Worm (Caenorhabditis elegans): ENCODE results near the gene tbc-11.

tbc-11 gene

ce11 chrX:912990-913389 is 11.8 kb upstream of the tbc-11 start, which contains the start of gene F35H12.6:
TSS of gene F35H12.6 (plus strand) at chrX:913290.
- TF ChIP-seq ztf-7 (tag; optimal IDR thresholded peaks at IDR 0.05): no peak
- TF ChIP-seq mdl-1 (tag; optimal IDR thresholded peaks at IDR 0.05): no peak
- no peak for TF ChIP-seq vab-7 (GFP tag; IDR thresholded peaks at IDR 0.05)
- TF ChIP-seq zag-1 (tag; optimal IDR thresholded peaks at IDR 0.05): no peak
- no peak for TF ChIP-seq tra-1 (GFP tag; IDR thresholded peaks at IDR 0.05)
- TF ChIP-seq ceh-62 (tag; optimal IDR thresholded peaks at IDR 0.05): no peak
- TF ChIP-seq lin-13 (GFP tag; optimal IDR thresholded peaks at IDR 0.05): no peak
- no peak for TF ChIP-seq lin-15B (tag; optimal IDR thresholded peaks at IDR 0.05)

DNA sequence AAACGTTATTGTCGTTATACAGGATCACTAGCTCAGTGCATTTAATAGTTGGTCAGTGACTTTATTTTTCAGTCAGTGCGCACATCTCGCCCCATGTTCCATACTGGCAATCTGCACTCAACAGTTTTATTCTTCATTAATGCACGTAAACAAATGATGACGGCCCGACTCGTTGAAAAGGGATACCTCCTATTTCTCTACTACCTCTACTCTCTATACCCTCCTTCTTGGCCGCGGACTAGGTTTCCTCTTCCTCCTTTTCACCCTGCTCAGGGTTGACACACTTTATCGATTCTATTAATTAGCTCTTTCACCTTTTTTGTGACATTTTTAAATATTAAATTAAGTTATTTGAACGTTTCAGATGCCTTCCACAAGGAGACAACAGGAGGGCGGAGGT is 9.2 kb upstream of the tbc-11 start, which contains the start of gene sel-12:
Gene sel-12 (plus strand): TSS at position 358 of the 400 bp plus-strand sequence.
- TF ChIP-seq ctbp-1 (GFP tag; IDR thresholded peaks at IDR 0.05) (no peak), aha-1 (tag) (peak; percentile 99), mep-1 (tag; optimal IDR thresholded peaks at IDR 0.05) (no peak), lsy-2 (tag; optimal IDR thresholded peaks at IDR 0.05) (peak in 1 of 2 experiments; percentile 25), lin-39 (tag; optimal IDR thresholded peaks at IDR 0.05) (no peak), skn-1 (tag; optimal IDR thresholded peaks at IDR 0.05) (no peak), ZK546.5 (tag; optimal IDR thresholded peaks at IDR 0.05) (no peak), dpl-1 (GFP tag; optimal IDR thresholded peaks at IDR 0.05) (no peak), ztf-7 (tag; optimal IDR thresholded peaks at IDR 0.05) (no peak), saeg-2 (GFP tag; IDR thresholded peaks at IDR 0.05) (no peak), hif-1 (tag; optimal IDR thresholded peaks at IDR 0.05) (peak in 1 of 2 experiments; percentile 87), rbr-2 (tag; optimal IDR thresholded peaks at IDR 0.05) (peak; percentile 4), nhr-10 (tag; optimal IDR thresholded peaks at IDR 0.05) (no peak), pqm-1 (tag; optimal IDR thresholded peaks at IDR 0.05) (no peak), daf-16 (GFP tag; optimal IDR thresholded peaks at IDR 0.05) (no peak), daf-16 (tag; optimal IDR thresholded peaks at IDR 0.05) (peak; percentile 31), hlh-30 (tag; optimal IDR thresholded peaks at IDR 0.05; ENCODE audit: insufficient read depth) (peak; percentile 8), T26A8.4 (GFP tag; IDR thresholded peaks at IDR 0.05) (no peak), hlh-11 (tag; optimal IDR thresholded peaks at IDR 0.05) (no peak), daf-19 (GFP tag; conservative IDR thresholded peaks at IDR 0.05) (no peak), unc-62 (GFP tag; optimal IDR thresholded peaks at IDR 0.05 in 1 of 2) (peak in 1 of 2 experiments; percentile 91), unc-62 (tag; optimal IDR thresholded peaks at IDR 0.05) (no peak), ceh-62 (tag; optimal IDR thresholded peaks at IDR 0.05) (no peak), daf-8 (GFP tag; IDR thresholded peaks at IDR 0.05) (no peak), F49E8.2 (tag; optimal IDR thresholded peaks at IDR 0.05; ENCODE audit: borderline replicate concordance) (no peak)

DNA sequence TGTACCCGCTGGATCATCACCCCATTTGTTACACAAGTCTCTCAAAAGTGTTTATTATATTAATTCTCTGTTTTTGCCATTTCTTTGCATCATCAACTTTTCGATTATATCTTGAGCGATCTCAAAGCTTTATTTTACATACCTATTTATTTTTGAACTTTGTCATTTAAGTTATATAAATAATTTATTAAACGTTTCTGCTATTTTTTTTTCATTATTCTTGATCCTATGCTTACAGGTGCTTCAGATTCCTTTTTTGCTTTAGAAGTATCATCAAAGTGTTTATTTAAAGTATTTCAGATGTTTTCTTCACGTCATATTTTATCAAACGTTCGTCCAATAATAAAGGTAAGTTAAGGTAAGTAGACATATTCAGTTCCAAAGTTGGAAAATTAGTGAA is 6.7 kb upstream of the tbc-11 start, which contains the start of gene F35H12.5:
Gene F35H12.5 (plus strand): TSS at position 301 of the 400 bp plus-strand sequence.
- TF ChIP-seq ZK337.2 (GFP tag; IDR thresholded peaks at IDR 0.05): no peak

DNA sequence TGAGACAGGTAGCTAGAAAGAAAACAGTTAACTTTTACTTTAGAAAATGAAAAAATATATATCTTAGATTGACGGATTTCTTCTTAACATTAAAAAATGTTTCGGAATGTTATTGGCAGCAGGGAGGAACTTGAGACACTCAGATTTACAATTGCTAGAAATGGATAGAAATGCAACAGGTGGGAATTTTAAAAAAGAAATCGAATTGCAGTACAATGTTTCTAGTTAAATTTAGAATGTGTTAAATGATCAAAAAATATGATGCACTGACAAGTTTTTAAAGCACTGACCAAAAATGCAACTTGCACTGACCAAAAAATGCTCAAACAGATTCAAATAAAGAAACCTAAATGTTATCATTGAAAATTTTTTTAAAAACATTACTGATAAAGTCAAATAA is 1.4 kb downstream of the tbc-11 start:
- TF ChIP-seq php-3 (GFP tag; IDR thresholded peaks at IDR 0.05): no peak
- peak in 1 of 2 experiments; percentile 91 for TF ChIP-seq unc-62 (GFP tag; optimal IDR thresholded peaks at IDR 0.05 in 1 of 2)
- no peak for TF ChIP-seq unc-62 (tag; optimal IDR thresholded peaks at IDR 0.05)
- no peak for TF ChIP-seq nhr-10 (tag; optimal IDR thresholded peaks at IDR 0.05)
- no peak for TF ChIP-seq snpc-1.2 (GFP tag; IDR thresholded peaks at IDR 0.05)

DNA sequence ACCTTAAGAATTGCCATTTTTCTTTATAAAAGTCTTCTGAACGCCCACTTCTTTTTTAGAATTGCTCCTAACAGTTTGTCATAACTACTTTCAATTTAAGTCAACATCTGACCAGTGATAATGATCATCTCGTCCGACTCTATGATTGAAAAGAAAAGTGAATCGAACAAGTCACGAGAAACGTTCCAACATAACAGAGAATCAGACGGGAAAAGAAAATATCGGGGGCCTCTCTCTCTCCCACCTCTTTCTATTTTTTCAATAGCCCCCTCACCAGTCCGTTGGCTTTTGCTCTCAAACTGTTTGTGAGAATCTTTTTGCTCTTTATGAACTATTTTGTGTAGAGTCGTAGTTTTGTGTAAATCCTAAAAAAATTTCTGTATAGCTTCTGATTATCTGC is 2.9 kb downstream of the tbc-11 start:
- TF ChIP-seq aly-2 (tag; optimal IDR thresholded peaks at IDR 0.05) (no peak), ceh-28 (tag; optimal IDR thresholded peaks at IDR 0.05) (no peak), daf-8 (GFP tag; IDR thresholded peaks at IDR 0.05) (no peak), mdl-1 (tag; optimal IDR thresholded peaks at IDR 0.05) (no peak), nhr-102 (tag; optimal IDR thresholded peaks at IDR 0.05) (no peak), hlh-30 (tag; optimal IDR thresholded peaks at IDR 0.05; ENCODE audit: insufficient read depth) (peak; percentile 76), mep-1 (tag; optimal IDR thresholded peaks at IDR 0.05) (no peak), ztf-7 (tag; optimal IDR thresholded peaks at IDR 0.05) (no peak), nhr-48 (tag; optimal IDR thresholded peaks at IDR 0.05) (no peak), dve-1 (tag; optimal IDR thresholded peaks at IDR 0.05; ENCODE audit: insufficient read depth) (peak; percentile 12), hlh-11 (tag; optimal IDR thresholded peaks at IDR 0.05) (peak; percentile 53), nhr-28 (tag; optimal IDR thresholded peaks at IDR 0.05) (peak; percentile 17), spr-1 (tag; optimal IDR thresholded peaks at IDR 0.05) (no peak), lin-1 (GFP tag; IDR thresholded peaks at IDR 0.05) (no peak), skn-1 (tag; optimal IDR thresholded peaks at IDR 0.05) (no peak), lsy-2 (tag; optimal IDR thresholded peaks at IDR 0.05) (peak in 1 of 2 experiments; percentile 10), pha-4 (GFP tag; IDR thresholded peaks at IDR 0.05) (no peak), pha-4 (tag; optimal IDR thresholded peaks at IDR 0.05) (peak; percentile 56)
